Fruit fly (Drosophila melanogaster): Measurements from ENCODE around the gene Surf1.

dm6 chr3L:6971298-6971697, 13.2 kb downstream of the Surf1 start:
- TF ChIP-seq psq (optimal IDR thresholded peaks at IDR 0.05) = no peak
- TF ChIP-seq h (optimal IDR thresholded peaks at IDR 0.05) = no peak
